Worm (Caenorhabditis elegans) whole organism, early embryonic: ENCODE results near the gene K02H11.4.
A peak's percentile ranks its signal among the peaks of the same experiment; 100 is the strongest.

Experiments used
- B0310.2 ChIP-seq: sonication (generic microtip); optimal IDR thresholded peaks from 2 replicates; lab custom pipeline; 2016; ENCODE audit warnings: mild to moderate bottlenecking, missing genetic modification characterization, missing compliant biosample characterization
- F13C5.2 ChIP-seq: sonication (generic microtip); optimal IDR thresholded peaks from 2 replicates; lab custom pipeline; 2017; ENCODE audit warnings: mild to moderate bottlenecking, missing genetic modification characterization, inconsistent platforms, missing compliant biosample characterization
- aly-1 ChIP-seq: sonication (generic microtip); optimal IDR thresholded peaks from 2 replicates; lab custom pipeline; 2016; ENCODE audit warnings: missing genetic modification characterization, missing compliant biosample characterization
- ama-1 ChIP-seq: fragments of 150-350 bp; optimal IDR thresholded peaks from 2 replicates; lab custom pipeline; 2014
- ceh-13 ChIP-seq: fragments of 200-800 bp; sonication (Bioruptor generic); optimal IDR thresholded peaks from 2 replicates; lab custom pipeline; 2018; ENCODE audit warnings: mild to moderate bottlenecking, missing genetic modification characterization, missing compliant biosample characterization
- ceh-36 ChIP-seq: sonication (generic microtip); optimal IDR thresholded peaks from 2 replicates; lab custom pipeline; 2016; ENCODE audit warnings: missing genetic modification characterization, inconsistent platforms, missing compliant biosample characterization
- ets-7 ChIP-seq: sonication (generic microtip); optimal IDR thresholded peaks from 2 replicates; lab custom pipeline; 2016; ENCODE audit warnings: missing genotype, missing genetic modification characterization, missing compliant biosample characterization
- flt-1 ChIP-seq: fragments of 200-800 bp; sonication (Bioruptor generic); IDR thresholded peaks from 2 replicates; pipeline ENCODE4 v1.3.6; 2022; ENCODE audit warnings: missing genetic modification characterization, missing compliant biosample characterization
- hmbx-1 ChIP-seq: sonication (generic microtip); optimal IDR thresholded peaks from 2 replicates; lab custom pipeline; 2016; ENCODE audit warnings: mild to moderate bottlenecking, missing genetic modification characterization, missing compliant biosample characterization
- hmg-4 ChIP-seq: fragments of 200-800 bp; sonication (Bioruptor generic); optimal IDR thresholded peaks from 2 replicates; lab custom pipeline; 2018; ENCODE audit warnings: mild to moderate bottlenecking, missing genetic modification characterization, missing compliant biosample characterization
- hnd-1 ChIP-seq: sonication (generic microtip); optimal IDR thresholded peaks from 2 replicates; lab custom pipeline; 2016; ENCODE audit warnings: missing genetic modification characterization, missing compliant biosample characterization
- pes-1 ChIP-seq: fragments of 200-800 bp; sonication (Bioruptor generic); IDR thresholded peaks from 2 replicates; pipeline ENCODE4 v1.3.6; 2022; ENCODE audit warnings: missing genetic modification reagents, missing genetic modification characterization, missing compliant biosample characterization
- scrt-1 ChIP-seq: fragments of 200-800 bp; sonication (Bioruptor generic); IDR thresholded peaks from 2 replicates; pipeline ENCODE4 v1.3.6; 2022; ENCODE audit warnings: missing genetic modification characterization, missing compliant biosample characterization
- sea-1 ChIP-seq: fragments of 200-800 bp; sonication (Bioruptor generic); conservative IDR thresholded peaks from 2 replicates; pipeline ENCODE4 v1.3.6; 2022; ENCODE audit warnings: missing genetic modification characterization, missing compliant biosample characterization
- tbx-11 ChIP-seq: fragments of 200-800 bp; sonication (Bioruptor generic); IDR thresholded peaks from 2 replicates; pipeline ENCODE4 v1.3.6; 2022; ENCODE audit warnings: missing genetic modification characterization, missing compliant biosample characterization
- tbx-37 ChIP-seq: fragments of 200-800 bp; sonication (Bioruptor generic); conservative IDR thresholded peaks from 2 replicates; pipeline ENCODE4 v1.3.6; 2022; ENCODE audit warnings: missing genetic modification reagents, missing genetic modification characterization, missing compliant biosample characterization
- tra-4 ChIP-seq: sonication (generic microtip); optimal IDR thresholded peaks from 2 replicates; lab custom pipeline; 2017; ENCODE audit warnings: missing genetic modification characterization, missing compliant biosample characterization

Gene K02H11.4

DNA sequence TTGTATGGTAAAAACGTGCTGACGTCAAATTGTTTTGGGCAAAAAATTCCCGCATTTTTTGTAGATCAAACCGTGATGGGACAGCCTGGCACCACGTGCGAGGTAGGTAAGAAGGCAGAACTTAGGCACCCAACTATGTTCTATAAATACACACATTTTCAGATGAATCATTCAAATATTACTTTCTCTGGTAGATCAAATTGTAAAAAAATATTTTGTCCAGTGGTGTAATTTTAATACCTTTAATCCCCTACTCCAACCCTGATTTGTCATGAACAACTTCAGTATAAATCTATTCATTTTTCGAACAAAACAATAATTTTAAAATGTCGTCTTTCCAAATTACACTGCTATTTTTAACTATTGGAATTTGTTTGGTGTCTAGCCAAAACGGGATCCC, 36.6 kb downstream of the K02H11.4 start, which contains the start of gene spig-7:
Gene spig-7, plus strand, starts transcription at position 301 of the 400 bp plus-strand sequence.
- TF ChIP-seq aly-1 (tag; lab: Kevin White, UChicago) (no peak), sea-1 (GFP tag; lab: Robert Waterston, UW) (no peak), tbx-11 (no peak), hnd-1 (no peak), flt-1 (GFP tag; lab: Robert Waterston, UW) (no peak), scrt-1 (GFP tag; lab: Robert Waterston, UW) (no peak), ceh-13 (GFP tag; lab: Kevin White, UChicago) (no peak), B0310.2 (tag; lab: Kevin White, UChicago) (no peak), hmg-4 (GFP tag; lab: Kevin White, UChicago) (no peak), ceh-36 (tag; lab: Kevin White, UChicago) (no peak), hmbx-1 (tag; lab: Kevin White, UChicago) (no peak), F13C5.2 (no peak), tbx-37 (no peak), ets-7 (no peak), ama-1 (lab: Kevin White, UChicago) (no peak), tra-4 (tag; lab: Kevin White, UChicago) (no peak), pes-1 (GFP tag; lab: Robert Waterston, UW) (no peak)

DNA sequence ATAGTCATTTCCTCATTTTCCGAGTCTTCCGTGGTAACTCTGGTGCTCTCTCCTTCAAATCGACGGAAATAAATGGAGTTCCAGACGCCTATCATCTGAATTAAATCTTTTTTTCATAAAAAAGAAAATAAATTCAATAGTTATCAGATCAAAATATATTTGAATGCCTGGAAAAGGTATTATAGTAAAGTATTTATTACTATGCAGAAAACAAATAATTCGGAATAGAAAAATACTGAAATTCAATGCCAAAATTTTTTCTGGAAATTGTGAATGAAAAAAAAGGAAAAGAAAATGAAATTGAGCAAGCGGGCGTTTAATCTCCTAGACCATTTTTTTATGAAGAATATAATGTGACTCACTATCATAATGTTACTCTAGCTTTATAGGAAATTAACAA, 39.5 kb downstream of the K02H11.4 start, which contains the start of gene C38C3.6:
Gene C38C3.6, minus strand, starts transcription at position 101 of the 400 bp plus-strand sequence.
- TF ChIP-seq tbx-37 = no peak
- TF ChIP-seq scrt-1 (GFP tag; lab: Robert Waterston, UW) = no peak
- no peak for TF ChIP-seq ceh-36 (tag; lab: Kevin White, UChicago)
- no peak for TF ChIP-seq pes-1 (GFP tag; lab: Robert Waterston, UW)
- TF ChIP-seq F13C5.2 = no peak
- TF ChIP-seq flt-1 (GFP tag; lab: Robert Waterston, UW) = no peak
- no peak for TF ChIP-seq sea-1 (GFP tag; lab: Robert Waterston, UW)
- no peak for TF ChIP-seq hmg-4 (GFP tag; lab: Kevin White, UChicago)
- no peak for TF ChIP-seq hnd-1
- TF ChIP-seq tra-4 (tag; lab: Kevin White, UChicago) = no peak
- TF ChIP-seq ama-1 (lab: Kevin White, UChicago) = no peak

DNA sequence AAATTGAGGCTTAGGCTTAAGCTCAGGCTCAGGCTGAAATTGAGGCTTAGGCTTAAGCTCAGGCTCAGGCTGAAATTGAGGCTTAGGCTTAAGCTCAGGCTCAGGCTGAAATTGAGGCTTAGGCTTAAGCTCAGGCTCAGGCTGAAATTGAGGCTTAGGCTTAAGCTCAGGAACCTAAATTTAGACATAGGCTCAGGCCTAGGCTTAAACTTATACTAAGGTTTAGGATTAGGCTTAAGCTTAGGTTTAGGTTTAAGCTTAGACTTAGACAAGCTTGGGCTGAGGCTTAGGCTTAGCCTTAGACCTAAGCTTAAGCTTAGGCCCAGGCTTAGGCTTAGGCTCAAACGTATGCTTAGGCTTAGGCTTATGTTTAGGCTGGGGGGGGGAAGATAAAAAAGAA, 40.2 kb downstream of the K02H11.4 start:
- TF ChIP-seq ceh-36 (tag; lab: Kevin White, UChicago) = peak; percentile 80

DNA sequence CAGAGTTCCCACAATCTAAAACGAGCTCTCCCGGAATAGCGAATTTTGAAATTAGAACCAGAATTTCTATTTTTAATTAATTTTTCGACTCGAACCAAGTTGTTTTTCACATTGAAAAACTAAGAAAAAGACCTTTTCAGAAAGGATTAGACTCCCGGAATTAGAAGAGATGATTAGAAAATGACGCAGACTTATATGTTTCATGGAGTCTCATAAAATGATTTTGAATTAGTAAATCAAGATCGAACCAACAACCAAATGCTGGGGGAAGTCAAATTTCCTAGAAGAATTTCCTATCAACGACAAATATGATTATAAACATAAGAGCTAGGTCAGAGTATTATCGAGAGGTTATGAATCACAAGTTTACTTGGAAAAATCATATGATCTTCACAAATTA, 42.4 kb downstream of the K02H11.4 start:
- TF ChIP-seq aly-1 (tag; lab: Kevin White, UChicago) (no peak), hmbx-1 (tag; lab: Kevin White, UChicago) (no peak), B0310.2 (tag; lab: Kevin White, UChicago) (no peak), scrt-1 (GFP tag; lab: Robert Waterston, UW) (no peak), tbx-37 (no peak), F13C5.2 (no peak), ama-1 (lab: Kevin White, UChicago) (no peak), ceh-36 (tag; lab: Kevin White, UChicago) (no peak), flt-1 (GFP tag; lab: Robert Waterston, UW) (no peak), ceh-13 (GFP tag; lab: Kevin White, UChicago) (no peak), hnd-1 (no peak), pes-1 (GFP tag; lab: Robert Waterston, UW) (no peak), sea-1 (GFP tag; lab: Robert Waterston, UW) (no peak), tra-4 (tag; lab: Kevin White, UChicago) (no peak), ets-7 (no peak), hmg-4 (GFP tag; lab: Kevin White, UChicago) (no peak), tbx-11 (no peak)

DNA sequence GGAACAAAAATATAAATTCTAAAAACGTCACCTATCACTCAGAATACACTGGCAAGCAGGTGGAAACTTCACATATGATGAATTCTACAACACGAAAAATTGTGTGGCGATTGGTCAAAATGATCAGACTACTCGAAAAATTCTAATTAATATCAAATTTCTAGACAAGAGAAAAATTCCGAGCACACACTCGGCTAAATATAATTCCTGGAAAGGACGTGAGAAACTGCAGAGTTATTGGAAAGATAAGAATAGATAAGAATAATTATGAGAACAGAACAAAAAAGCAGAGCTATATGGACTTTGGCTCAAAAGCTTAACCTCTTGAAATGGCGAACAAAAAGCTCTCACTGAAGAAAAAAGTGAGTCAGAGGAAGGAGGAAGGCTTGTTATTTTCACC, 43.8 kb downstream of the K02H11.4 start:
- no peak for TF ChIP-seq sea-1 (GFP tag; lab: Robert Waterston, UW)
- no peak for TF ChIP-seq tra-4 (tag; lab: Kevin White, UChicago)
- no peak for TF ChIP-seq F13C5.2
- no peak for TF ChIP-seq ceh-13 (GFP tag; lab: Kevin White, UChicago)
- TF ChIP-seq aly-1 (tag; lab: Kevin White, UChicago) = no peak
- no peak for TF ChIP-seq pes-1 (GFP tag; lab: Robert Waterston, UW)
- TF ChIP-seq B0310.2 (tag; lab: Kevin White, UChicago) = no peak
- TF ChIP-seq ama-1 (lab: Kevin White, UChicago) = no peak
- no peak for TF ChIP-seq hmbx-1 (tag; lab: Kevin White, UChicago)
- TF ChIP-seq scrt-1 (GFP tag; lab: Robert Waterston, UW) = no peak
- TF ChIP-seq tbx-37 = no peak
- no peak for TF ChIP-seq tbx-11
- no peak for TF ChIP-seq hnd-1

DNA sequence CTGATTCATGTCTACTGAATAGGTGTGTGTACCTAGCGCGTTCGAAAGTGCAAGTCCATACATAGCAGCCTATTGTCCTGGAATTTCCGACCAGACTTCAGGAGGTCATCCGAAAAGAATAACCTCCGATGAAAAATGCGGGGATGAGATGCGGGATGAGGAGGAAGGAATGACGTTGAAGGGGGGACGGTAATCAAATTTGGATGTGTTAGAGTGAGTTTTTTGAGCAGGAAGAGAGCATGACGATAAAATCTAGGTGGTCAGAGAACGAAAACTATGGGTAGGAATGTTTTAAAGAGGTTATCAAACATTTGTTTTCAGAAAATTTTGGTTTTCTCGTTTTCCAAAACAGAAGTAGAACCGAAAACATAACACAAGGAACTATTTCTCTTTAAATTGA, 45.0 kb downstream of the K02H11.4 start:
- TF ChIP-seq tbx-37 (no peak), tbx-11 (no peak), B0310.2 (tag; lab: Kevin White, UChicago) (no peak), flt-1 (GFP tag; lab: Robert Waterston, UW) (no peak), pes-1 (GFP tag; lab: Robert Waterston, UW) (no peak), F13C5.2 (no peak), hmbx-1 (tag; lab: Kevin White, UChicago) (no peak), sea-1 (GFP tag; lab: Robert Waterston, UW) (no peak), ama-1 (lab: Kevin White, UChicago) (no peak), aly-1 (tag; lab: Kevin White, UChicago) (no peak)

DNA sequence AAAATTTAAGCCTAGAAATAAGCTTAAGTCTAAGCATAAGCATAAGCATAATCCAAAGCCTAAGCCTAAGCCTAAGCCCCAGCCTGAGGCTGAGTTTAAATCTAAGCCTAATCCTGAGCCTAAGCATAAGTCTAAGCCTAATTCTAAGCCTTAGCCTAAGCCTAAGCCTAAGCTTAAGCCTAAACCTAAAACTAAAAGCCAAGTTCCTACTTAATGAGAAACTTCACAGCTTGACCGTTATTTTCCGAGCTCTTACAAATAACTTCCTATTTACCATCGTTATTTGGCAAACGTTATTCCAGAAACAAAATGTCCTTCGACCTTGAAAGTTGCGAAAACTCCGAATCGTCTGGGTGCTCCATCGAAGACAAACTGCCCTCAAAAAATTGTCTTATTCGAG, 49.3 kb downstream of the K02H11.4 start, which contains the start of gene C38C3.4:
Gene C38C3.4, plus strand, starts transcription at position 301 of the 400 bp plus-strand sequence.
- TF ChIP-seq ceh-36 (tag; lab: Kevin White, UChicago) (peak; percentile 57), tra-4 (tag; lab: Kevin White, UChicago) (no peak)

DNA sequence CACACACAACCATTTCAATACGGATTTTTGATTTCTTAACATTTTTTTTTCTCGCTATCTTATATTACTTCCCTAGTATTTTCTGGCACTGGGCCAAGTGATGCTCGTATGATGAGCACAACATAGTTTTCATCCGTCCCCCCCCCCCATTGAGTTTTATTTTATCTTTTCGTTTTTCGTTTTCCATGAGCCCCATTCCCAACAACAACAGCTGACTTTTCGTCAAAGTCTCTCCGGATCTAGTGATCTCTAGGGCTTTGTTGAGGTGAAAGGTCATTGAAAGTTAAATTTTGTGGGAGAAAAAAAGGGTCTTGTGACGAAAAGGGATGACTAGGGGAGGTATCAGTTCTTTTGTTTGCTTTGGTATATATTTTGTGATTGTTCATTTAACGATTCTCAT, 50.2 kb downstream of the K02H11.4 start:
- TF ChIP-seq hmg-4 (GFP tag; lab: Kevin White, UChicago) = no peak
- no peak for TF ChIP-seq hnd-1
- no peak for TF ChIP-seq pes-1 (GFP tag; lab: Robert Waterston, UW)
- TF ChIP-seq B0310.2 (tag; lab: Kevin White, UChicago) = no peak
- no peak for TF ChIP-seq flt-1 (GFP tag; lab: Robert Waterston, UW)
- TF ChIP-seq tra-4 (tag; lab: Kevin White, UChicago) = no peak
- TF ChIP-seq F13C5.2 = no peak
- no peak for TF ChIP-seq hmbx-1 (tag; lab: Kevin White, UChicago)
- TF ChIP-seq ets-7 = no peak
- no peak for TF ChIP-seq tbx-11
- TF ChIP-seq ama-1 (lab: Kevin White, UChicago) = no peak
- no peak for TF ChIP-seq tbx-37
- no peak for TF ChIP-seq aly-1 (tag; lab: Kevin White, UChicago)
- no peak for TF ChIP-seq ceh-13 (GFP tag; lab: Kevin White, UChicago)
- no peak for TF ChIP-seq sea-1 (GFP tag; lab: Robert Waterston, UW)
- no peak for TF ChIP-seq scrt-1 (GFP tag; lab: Robert Waterston, UW)
- no peak for TF ChIP-seq ceh-36 (tag; lab: Kevin White, UChicago)
